Worm (Caenorhabditis elegans): ENCODE measurements around the gene fkh-5.

fkh-5 gene

DNA sequence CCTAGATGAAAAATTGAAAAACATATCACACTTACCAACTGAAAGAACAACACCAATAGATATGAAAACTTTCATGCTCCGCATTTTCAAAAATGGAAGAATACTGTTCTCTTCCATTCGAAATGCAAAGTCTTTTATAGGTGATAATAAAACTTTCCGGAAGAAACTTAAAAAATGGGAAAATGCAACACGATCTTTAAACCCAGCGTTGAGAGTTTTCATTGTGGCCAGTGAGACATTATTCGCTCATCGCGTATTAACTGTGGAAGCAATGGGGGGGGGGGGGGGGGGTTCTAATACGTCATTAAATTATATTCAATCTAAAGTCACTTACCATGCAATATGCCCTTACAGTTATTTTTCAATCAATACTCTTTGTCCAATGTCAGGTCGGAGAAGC lies at the start of gene fkh-5, which contains the start of gene clec-157:
TSS of gene fkh-5 (plus strand) at position 336 of the 400 bp plus-strand sequence.
TSS of gene clec-157 (minus strand) at position 101 of the 400 bp plus-strand sequence.
- TF ChIP-seq hnd-1 (tag; optimal IDR thresholded peaks at IDR 0.05) (no peak), F13C5.2 (tag; optimal IDR thresholded peaks at IDR 0.05) (no peak), sea-1 (GFP tag; conservative IDR thresholded peaks at IDR 0.05) (no peak), flt-1 (GFP tag; IDR thresholded peaks at IDR 0.05) (no peak), pes-1 (GFP tag; IDR thresholded peaks at IDR 0.05) (no peak), hmg-4 (GFP tag; optimal IDR thresholded peaks at IDR 0.05) (no peak), tbx-37 (GFP tag; conservative IDR thresholded peaks at IDR 0.05) (no peak), ceh-36 (tag; optimal IDR thresholded peaks at IDR 0.05) (no peak), tbx-11 (GFP tag; IDR thresholded peaks at IDR 0.05) (no peak), hmbx-1 (tag; optimal IDR thresholded peaks at IDR 0.05) (no peak), B0310.2 (tag; optimal IDR thresholded peaks at IDR 0.05) (no peak), ceh-13 (GFP tag; optimal IDR thresholded peaks at IDR 0.05) (no peak), ama-1 (optimal IDR thresholded peaks at IDR 0.05) (no peak), aly-1 (tag; optimal IDR thresholded peaks at IDR 0.05) (no peak), ets-7 (tag; optimal IDR thresholded peaks at IDR 0.05) (no peak), tra-4 (tag; optimal IDR thresholded peaks at IDR 0.05) (no peak), scrt-1 (GFP tag; IDR thresholded peaks at IDR 0.05) (no peak)

DNA sequence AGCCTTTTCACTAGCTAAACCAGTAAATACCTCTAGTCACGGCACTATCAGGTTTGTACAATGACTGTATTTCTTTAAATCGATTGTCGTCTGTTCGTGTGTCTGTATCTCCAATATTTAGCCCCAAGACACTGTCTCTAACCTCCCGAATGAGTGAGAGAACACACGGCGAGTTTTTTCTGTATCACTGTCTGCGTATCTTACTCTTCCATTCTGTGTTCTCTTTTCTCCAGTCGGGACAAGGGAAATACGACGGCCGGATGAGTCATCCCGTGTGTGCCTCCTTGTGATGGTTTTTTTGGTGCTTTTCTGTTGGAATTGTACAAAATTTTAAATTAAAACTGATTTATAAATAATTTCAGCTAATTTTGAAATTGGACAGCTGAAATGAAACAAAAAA lies 48.4 kb upstream of the fkh-5 start:
- TF ChIP-seq scrt-1 (GFP tag; IDR thresholded peaks at IDR 0.05) (no peak), ama-1 (optimal IDR thresholded peaks at IDR 0.05) (no peak), aly-1 (tag; optimal IDR thresholded peaks at IDR 0.05) (no peak), hmg-4 (GFP tag; optimal IDR thresholded peaks at IDR 0.05) (peak; percentile 29), flt-1 (GFP tag; IDR thresholded peaks at IDR 0.05) (no peak), tra-4 (tag; optimal IDR thresholded peaks at IDR 0.05) (no peak), B0310.2 (tag; optimal IDR thresholded peaks at IDR 0.05) (no peak), hnd-1 (tag; optimal IDR thresholded peaks at IDR 0.05) (no peak), hmbx-1 (tag; optimal IDR thresholded peaks at IDR 0.05) (no peak)

DNA sequence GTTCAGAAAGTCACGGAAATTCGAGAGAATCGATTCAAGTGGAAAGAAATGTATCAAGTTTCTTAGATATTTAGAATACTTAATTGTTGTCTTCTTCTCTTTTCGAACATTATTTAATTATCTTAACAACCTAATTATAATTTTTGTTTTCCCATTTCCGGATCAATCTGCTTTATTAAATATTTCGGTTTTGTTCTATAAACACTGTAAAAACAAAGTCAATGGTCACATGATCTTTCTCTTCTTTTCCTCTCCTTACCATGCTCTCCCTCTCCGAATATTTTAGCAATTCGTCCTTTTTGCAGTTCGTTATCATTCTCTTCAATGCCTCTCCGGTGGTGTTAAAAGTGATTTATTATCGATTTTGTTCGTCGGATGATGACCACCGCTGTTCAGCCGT lies 47.9 kb upstream of the fkh-5 start, which contains the start of gene tag-325:
TSS of gene tag-325 (plus strand) at position 301 of the 400 bp plus-strand sequence.
- TF ChIP-seq aly-1 (tag; optimal IDR thresholded peaks at IDR 0.05) (no peak), tbx-11 (GFP tag; IDR thresholded peaks at IDR 0.05) (no peak), scrt-1 (GFP tag; IDR thresholded peaks at IDR 0.05) (no peak), ceh-13 (GFP tag; optimal IDR thresholded peaks at IDR 0.05) (no peak), hnd-1 (tag; optimal IDR thresholded peaks at IDR 0.05) (no peak), pes-1 (GFP tag; IDR thresholded peaks at IDR 0.05) (no peak), ets-7 (tag; optimal IDR thresholded peaks at IDR 0.05) (no peak), tbx-37 (GFP tag; conservative IDR thresholded peaks at IDR 0.05) (no peak), ama-1 (optimal IDR thresholded peaks at IDR 0.05) (no peak), B0310.2 (tag; optimal IDR thresholded peaks at IDR 0.05) (no peak), sea-1 (GFP tag; conservative IDR thresholded peaks at IDR 0.05) (no peak), hmg-4 (GFP tag; optimal IDR thresholded peaks at IDR 0.05) (no peak)

DNA sequence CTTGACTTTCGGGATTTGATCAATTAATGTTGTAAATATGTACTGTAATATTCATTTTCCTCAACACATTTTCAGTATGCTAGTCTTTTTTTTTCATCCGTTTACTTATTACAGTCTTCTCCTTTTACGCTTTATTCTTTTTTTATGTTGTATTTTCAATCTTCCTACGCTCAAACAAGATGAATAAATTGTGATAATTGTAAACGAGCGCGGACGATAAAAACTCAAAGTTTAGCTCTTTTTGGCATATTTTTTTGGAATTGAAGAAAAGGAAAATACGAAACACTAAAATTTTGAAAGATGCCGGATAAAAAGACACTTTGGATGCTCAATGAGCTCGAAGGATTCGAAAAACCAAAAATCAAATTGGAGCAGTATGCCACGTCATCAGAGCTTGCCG lies 41.8 kb upstream of the fkh-5 start, which contains the start of gene metl-5:
TSS of gene metl-5 (plus strand) at position 301 of the 400 bp plus-strand sequence.
- TF ChIP-seq hnd-1 (tag; optimal IDR thresholded peaks at IDR 0.05) (no peak), ets-7 (tag; optimal IDR thresholded peaks at IDR 0.05) (no peak), flt-1 (GFP tag; IDR thresholded peaks at IDR 0.05) (no peak), tbx-11 (GFP tag; IDR thresholded peaks at IDR 0.05) (no peak), tra-4 (tag; optimal IDR thresholded peaks at IDR 0.05) (no peak), tbx-37 (GFP tag; conservative IDR thresholded peaks at IDR 0.05) (no peak), hmg-4 (GFP tag; optimal IDR thresholded peaks at IDR 0.05) (no peak), scrt-1 (GFP tag; IDR thresholded peaks at IDR 0.05) (no peak), sea-1 (GFP tag; conservative IDR thresholded peaks at IDR 0.05) (no peak), ceh-36 (tag; optimal IDR thresholded peaks at IDR 0.05) (no peak), B0310.2 (tag; optimal IDR thresholded peaks at IDR 0.05) (no peak), ceh-13 (GFP tag; optimal IDR thresholded peaks at IDR 0.05) (no peak), aly-1 (tag; optimal IDR thresholded peaks at IDR 0.05) (no peak), hmbx-1 (tag; optimal IDR thresholded peaks at IDR 0.05) (no peak)

DNA sequence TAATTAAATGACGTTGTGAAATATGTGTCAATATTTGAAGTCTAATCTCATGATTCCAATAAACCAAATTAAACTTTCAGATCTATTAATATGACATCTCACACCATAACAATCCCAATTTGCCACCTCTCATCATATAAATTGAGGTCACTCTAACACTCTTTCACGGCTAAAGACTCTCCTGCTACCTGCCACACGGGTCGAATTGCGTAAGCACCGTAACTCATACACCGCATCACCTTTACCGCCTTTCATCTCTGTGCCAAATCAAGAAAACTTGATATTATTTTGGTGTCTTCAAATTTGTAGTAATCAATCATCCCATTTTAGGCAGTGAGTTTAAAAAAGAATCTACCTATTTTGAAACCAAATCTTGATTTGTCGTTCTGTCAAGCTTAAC lies 38.1 kb upstream of the fkh-5 start:
- TF ChIP-seq hmg-4 (GFP tag; optimal IDR thresholded peaks at IDR 0.05), result no peak
- no peak for TF ChIP-seq aly-1 (tag; optimal IDR thresholded peaks at IDR 0.05)
- TF ChIP-seq F13C5.2 (tag; optimal IDR thresholded peaks at IDR 0.05), result no peak
- TF ChIP-seq hnd-1 (tag; optimal IDR thresholded peaks at IDR 0.05), result no peak
- no peak for TF ChIP-seq tbx-11 (GFP tag; IDR thresholded peaks at IDR 0.05)
- TF ChIP-seq B0310.2 (tag; optimal IDR thresholded peaks at IDR 0.05), result no peak
- TF ChIP-seq scrt-1 (GFP tag; IDR thresholded peaks at IDR 0.05), result no peak
- no peak for TF ChIP-seq tra-4 (tag; optimal IDR thresholded peaks at IDR 0.05)
- TF ChIP-seq hmbx-1 (tag; optimal IDR thresholded peaks at IDR 0.05), result no peak
- TF ChIP-seq tbx-37 (GFP tag; conservative IDR thresholded peaks at IDR 0.05), result no peak
- no peak for TF ChIP-seq sea-1 (GFP tag; conservative IDR thresholded peaks at IDR 0.05)
- no peak for TF ChIP-seq flt-1 (GFP tag; IDR thresholded peaks at IDR 0.05)
- TF ChIP-seq ama-1 (optimal IDR thresholded peaks at IDR 0.05), result no peak
- TF ChIP-seq pes-1 (GFP tag; IDR thresholded peaks at IDR 0.05), result no peak
- TF ChIP-seq ceh-13 (GFP tag; optimal IDR thresholded peaks at IDR 0.05), result no peak

DNA sequence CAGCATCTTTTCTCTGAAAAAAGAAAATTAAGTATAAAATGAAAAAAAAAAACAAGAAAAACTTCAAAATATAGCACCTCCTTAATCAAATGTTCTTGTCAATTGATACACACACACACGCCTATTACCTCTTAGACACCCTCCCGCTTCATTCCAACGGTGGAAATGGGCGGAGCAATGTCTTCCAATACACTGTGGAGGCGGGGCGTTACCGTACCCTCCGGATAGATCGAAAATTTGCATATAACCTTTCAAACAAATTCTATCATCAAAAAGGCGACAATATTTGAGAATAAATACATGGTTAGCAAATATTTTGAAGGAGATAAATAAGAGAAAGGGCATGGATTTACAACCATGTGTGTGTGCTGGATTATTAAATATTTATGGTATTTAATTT lies 36.4 kb upstream of the fkh-5 start:
- TF ChIP-seq tbx-37 (GFP tag; conservative IDR thresholded peaks at IDR 0.05) (no peak), tra-4 (tag; optimal IDR thresholded peaks at IDR 0.05) (no peak), B0310.2 (tag; optimal IDR thresholded peaks at IDR 0.05) (no peak), tbx-11 (GFP tag; IDR thresholded peaks at IDR 0.05) (no peak), hmg-4 (GFP tag; optimal IDR thresholded peaks at IDR 0.05) (no peak), pes-1 (GFP tag; IDR thresholded peaks at IDR 0.05) (no peak), ama-1 (optimal IDR thresholded peaks at IDR 0.05) (no peak), sea-1 (GFP tag; conservative IDR thresholded peaks at IDR 0.05) (no peak), scrt-1 (GFP tag; IDR thresholded peaks at IDR 0.05) (no peak), ceh-13 (GFP tag; optimal IDR thresholded peaks at IDR 0.05) (no peak), hmbx-1 (tag; optimal IDR thresholded peaks at IDR 0.05) (no peak), hnd-1 (tag; optimal IDR thresholded peaks at IDR 0.05) (no peak), ceh-36 (tag; optimal IDR thresholded peaks at IDR 0.05) (no peak), ets-7 (tag; optimal IDR thresholded peaks at IDR 0.05) (no peak), F13C5.2 (tag; optimal IDR thresholded peaks at IDR 0.05) (no peak), aly-1 (tag; optimal IDR thresholded peaks at IDR 0.05) (no peak), flt-1 (GFP tag; IDR thresholded peaks at IDR 0.05) (no peak)

DNA sequence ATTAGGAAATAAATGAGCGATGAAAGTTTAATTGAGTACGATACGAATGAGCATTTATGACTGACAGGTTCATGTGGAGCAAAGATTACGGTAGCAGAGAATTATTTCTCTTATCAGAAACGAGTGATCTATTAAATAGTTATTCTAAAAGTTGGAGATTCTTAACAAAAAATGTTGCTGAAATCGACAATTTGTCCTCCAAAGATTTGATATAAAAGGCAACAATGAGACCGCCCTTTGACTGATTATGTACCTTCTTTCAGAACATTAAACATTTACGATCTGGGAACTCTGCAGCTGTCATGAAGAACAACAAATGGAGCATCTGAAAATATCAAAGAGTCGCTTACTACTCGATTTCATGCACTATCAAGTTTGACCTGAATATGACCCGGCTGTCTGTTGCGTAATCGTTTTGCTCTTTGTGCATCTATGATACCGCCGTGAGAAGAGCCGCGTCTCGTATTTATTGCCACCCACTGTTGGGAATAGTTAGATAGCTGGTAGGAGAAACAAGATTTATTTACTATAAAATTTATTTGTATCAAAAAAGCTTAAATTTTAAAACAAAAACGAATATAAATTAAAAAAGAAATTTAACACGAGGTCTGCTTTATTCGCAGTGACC lies 34.8 kb upstream of the fkh-5 start, which contains the start of gene pal-1:
TSS of gene pal-1 (minus strand) at position 51 of the 628 bp plus-strand sequence.
- no peak for TF ChIP-seq pes-1 (GFP tag; IDR thresholded peaks at IDR 0.05)
- TF ChIP-seq ets-7 (tag; optimal IDR thresholded peaks at IDR 0.05), result no peak
- no peak for TF ChIP-seq B0310.2 (tag; optimal IDR thresholded peaks at IDR 0.05)
- no peak for TF ChIP-seq ceh-13 (GFP tag; optimal IDR thresholded peaks at IDR 0.05)

Data from whole organism, early embryonic.